Fruit fly (Drosophila melanogaster) whole organism, embryonic: ENCODE data around the gene CG31636.
A peak's percentile ranks its signal among the peaks of the same experiment; 100 is the strongest.

ENCODE experiments used
- Aef1 ChIP-seq: fragments of 200-800 bp; sonication (Bioruptor generic); IDR thresholded peaks from 3 replicates; pipeline ENCODE4 v1.3.6; 2022; ENCODE audit warnings: missing biosample characterization, missing genetic modification characterization
- B-H2 ChIP-seq: fragments of 200-800 bp; sonication (Bioruptor generic); optimal IDR thresholded peaks from 2 replicates; lab custom pipeline; 2018; ENCODE audit warnings: missing biosample characterization, mild to moderate bottlenecking, missing genetic modification characterization
- CG10462 ChIP-seq: fragments of 200-800 bp; sonication (Bioruptor generic); optimal IDR thresholded peaks from 2 replicates; lab custom pipeline; 2016; ENCODE audit warnings: missing biosample characterization, missing genetic modification characterization
- CG12071 ChIP-seq: fragments of 200-800 bp; sonication (Bioruptor generic); optimal IDR thresholded peaks from 3 replicates; lab custom pipeline; 2018; ENCODE audit warnings: missing biosample characterization, mild to moderate bottlenecking, missing genetic modification characterization
- CG13123 ChIP-seq: fragments of 200-800 bp; sonication (Bioruptor generic); optimal IDR thresholded peaks from 2 replicates; lab custom pipeline; 2016; ENCODE audit warnings: missing biosample characterization, missing genetic modification characterization
- CG13287 ChIP-seq: fragments of 200-800 bp; sonication (Bioruptor generic); IDR thresholded peaks from 2 replicates; pipeline ENCODE4 v1.3.6; 2022; ENCODE audit warnings: missing biosample characterization, missing genetic modification characterization; ENCODE audit not compliant: partially characterized antibody
- CG14710 ChIP-seq: fragments of 200-800 bp; sonication (Bioruptor generic); optimal IDR thresholded peaks from 3 replicates; lab custom pipeline; 2019; ENCODE audit warnings: missing biosample characterization, mild to moderate bottlenecking, missing genetic modification characterization, moderate library complexity
- CG15269 ChIP-seq: fragments of 200-800 bp; sonication (Bioruptor generic); optimal IDR thresholded peaks from 2 replicates; lab custom pipeline; 2018; ENCODE audit warnings: missing biosample characterization, mild to moderate bottlenecking, missing genetic modification characterization, moderate library complexity
- CG17328 ChIP-seq: fragments of 200-800 bp; sonication (Bioruptor generic); IDR thresholded peaks from 2 replicates; pipeline ENCODE4 v1.3.6; 2022; ENCODE audit warnings: missing biosample characterization, missing genetic modification characterization
- CG17359 ChIP-seq: fragments of 200-800 bp; sonication (Bioruptor generic); optimal IDR thresholded peaks from 3 replicates; lab custom pipeline; 2018; ENCODE audit warnings: missing biosample characterization, mild to moderate bottlenecking, missing genetic modification characterization, moderate library complexity
- CG17385 ChIP-seq: fragments of 200-800 bp; sonication (Bioruptor generic); optimal IDR thresholded peaks from 3 replicates; lab custom pipeline; 2018; ENCODE audit warnings: missing biosample characterization, mild to moderate bottlenecking, missing genetic modification characterization
- CG17802 ChIP-seq: fragments of 200-800 bp; sonication (Bioruptor generic); optimal IDR thresholded peaks from 2 replicates; lab custom pipeline; 2018; ENCODE audit warnings: missing biosample characterization, mild to moderate bottlenecking, missing genetic modification characterization, moderate library complexity
- CG1792 ChIP-seq: fragments of 200-800 bp; sonication (Bioruptor generic); optimal IDR thresholded peaks from 2 replicates; lab custom pipeline; 2016; ENCODE audit warnings: missing biosample characterization, missing genetic modification characterization
- CG34376 ChIP-seq: fragments of 200-800 bp; sonication (Bioruptor generic); optimal IDR thresholded peaks from 2 replicates; lab custom pipeline; 2018; ENCODE audit warnings: missing biosample characterization, mild to moderate bottlenecking, missing genetic modification characterization
- CG6654 ChIP-seq: fragments of 200-800 bp; sonication (Bioruptor generic); optimal IDR thresholded peaks from 2 replicates; lab custom pipeline; 2017; ENCODE audit warnings: missing biosample characterization, mild to moderate bottlenecking, missing genetic modification characterization
- CG6813 ChIP-seq: fragments of 200-800 bp; sonication (Bioruptor generic); optimal IDR thresholded peaks from 2 replicates; lab custom pipeline; 2017; ENCODE audit warnings: missing biosample characterization, missing genetic modification characterization, mild to moderate bottlenecking, moderate library complexity, missing genetic modification reagents
- CG9876 ChIP-seq: fragments of 200-800 bp; sonication (Bioruptor generic); optimal IDR thresholded peaks from 2 replicates; lab custom pipeline; 2016; ENCODE audit warnings: missing biosample characterization, missing genetic modification characterization
- D ChIP-seq, 2 experiments: fragments of 200-800 bp in 1 of 2; fragments of >200 bp in 1 of 2; sonication (Bioruptor generic) in 1 of 2; optimal IDR thresholded peaks; 2 replicates in 1 of 2; 3 replicates in 1 of 2; lab custom pipeline; 2017; ENCODE audit warnings: mild to moderate bottlenecking in 1 of 2, missing biosample characterization in 1 of 2, missing genetic modification characterization in 1 of 2, missing genetic modification reagents in 1 of 2
- Dip2 ChIP-seq: fragments of 200-800 bp; sonication (Bioruptor generic); IDR thresholded peaks from 2 replicates; pipeline ENCODE4 v1.3.6; 2022; ENCODE audit warnings: missing biosample characterization, missing genetic modification characterization
- Eip74EF ChIP-seq, 2 experiments: fragments of 200-800 bp in 1 of 2; fragments of >200 bp in 1 of 2; sonication (Bioruptor generic) in 1 of 2; optimal IDR thresholded peaks; 2 replicates each; lab custom pipeline; 2017 to 2019; ENCODE audit warnings: missing biosample characterization in 2 of 2, missing genetic modification characterization in 2 of 2, mild to moderate bottlenecking in 1 of 2, moderate library complexity in 1 of 2
- Hand ChIP-seq: fragments of 200-800 bp; sonication (Bioruptor generic); optimal IDR thresholded peaks from 2 replicates; lab custom pipeline; 2017; ENCODE audit warnings: mild to moderate bottlenecking, missing biosample characterization, missing genetic modification reagents, missing genetic modification characterization
- NC2α ChIP-seq: fragments of 200-800 bp; sonication (Bioruptor generic); optimal IDR thresholded peaks from 2 replicates; lab custom pipeline; 2016; ENCODE audit warnings: missing biosample characterization, missing genetic modification characterization
- Opbp ChIP-seq: fragments of 200-800 bp; sonication (Bioruptor generic); IDR thresholded peaks from 3 replicates; pipeline ENCODE4 v1.3.6; 2022; ENCODE audit warnings: missing biosample characterization, missing genetic modification characterization; ENCODE audit not compliant: partially characterized antibody
- Optix ChIP-seq: fragments of 200-800 bp; sonication (Bioruptor generic); IDR thresholded peaks from 3 replicates; pipeline ENCODE4 v1.3.6; 2022; ENCODE audit warnings: missing biosample characterization, missing genetic modification characterization
- Poxn ChIP-seq: fragments of 200-800 bp; sonication (Bioruptor generic); IDR thresholded peaks from 2 replicates; pipeline ENCODE4 v1.3.6; 2022; ENCODE audit warnings: missing biosample characterization, missing genetic modification characterization
- Sox102F ChIP-seq: fragments of 200-800 bp; sonication (Bioruptor generic); optimal IDR thresholded peaks from 2 replicates; lab custom pipeline; 2018; ENCODE audit warnings: missing biosample characterization, mild to moderate bottlenecking, missing genetic modification characterization, moderate library complexity
- Stat92E ChIP-seq, 3 experiments: fragments of >200 bp in 2 of 3; fragments of 200-800 bp in 1 of 3; sonication (Bioruptor generic) in 1 of 3; optimal IDR thresholded peaks; 2 replicates each; lab custom pipeline; 2017 to 2019; ENCODE audit warnings: missing biosample characterization in 3 of 3, missing genetic modification characterization in 3 of 3, mild to moderate bottlenecking in 1 of 3, moderate library complexity in 1 of 3
- aop ChIP-seq: fragments of 200-800 bp; sonication (Bioruptor generic); IDR thresholded peaks from 2 replicates; pipeline ENCODE4 v1.3.6; 2022; ENCODE audit warnings: missing biosample characterization, missing genetic modification characterization
- ato ChIP-seq: fragments of 200-800 bp; sonication (Bioruptor generic); IDR thresholded peaks from 2 replicates; pipeline ENCODE4 v1.3.6; 2022; ENCODE audit warnings: missing biosample characterization, missing genetic modification characterization; ENCODE audit not compliant: partially characterized antibody
- bab2 ChIP-seq: fragments of 200-800 bp; sonication (Bioruptor generic); optimal IDR thresholded peaks from 2 replicates; lab custom pipeline; 2016; ENCODE audit warnings: missing biosample characterization, missing genetic modification characterization
- dm ChIP-seq: fragments of 200-800 bp; sonication (Bioruptor generic); optimal IDR thresholded peaks from 3 replicates; lab custom pipeline; 2016; ENCODE audit warnings: missing biosample characterization, missing genetic modification characterization
- eyg ChIP-seq: fragments of 200-800 bp; sonication (Bioruptor generic); optimal IDR thresholded peaks from 3 replicates; lab custom pipeline; 2016; ENCODE audit warnings: missing biosample characterization, missing genetic modification characterization
- fd96Cb ChIP-seq: fragments of 200-800 bp; sonication (Bioruptor generic); optimal IDR thresholded peaks from 2 replicates; lab custom pipeline; 2018; ENCODE audit warnings: missing biosample characterization, mild to moderate bottlenecking, missing genetic modification characterization, moderate library complexity
- fru ChIP-seq: fragments of >200 bp; optimal IDR thresholded peaks from 2 replicates; lab custom pipeline; 2017
- gce ChIP-seq: fragments of 200-800 bp; sonication (Bioruptor generic); IDR thresholded peaks from 3 replicates; pipeline ENCODE4 v1.3.6; 2022; ENCODE audit warnings: missing biosample characterization, missing genetic modification characterization
- gcm ChIP-seq: fragments of 200-800 bp; sonication (Bioruptor generic); optimal IDR thresholded peaks from 2 replicates; lab custom pipeline; 2019; ENCODE audit warnings: missing biosample characterization, mild to moderate bottlenecking, missing genetic modification characterization, moderate library complexity
- hb ChIP-seq: fragments of 200-800 bp; sonication (Bioruptor generic); IDR thresholded peaks from 3 replicates; pipeline ENCODE4 v1.3.6; 2022; ENCODE audit warnings: missing biosample characterization, missing genetic modification characterization; ENCODE audit not compliant: partially characterized antibody
- klu ChIP-seq: fragments of 200-800 bp; sonication (Bioruptor generic); IDR thresholded peaks from 2 replicates; pipeline ENCODE4 v1.3.6; 2022; ENCODE audit warnings: missing biosample characterization, missing genetic modification characterization
- lmd ChIP-seq: fragments of 200-800 bp; sonication (Bioruptor generic); IDR thresholded peaks from 2 replicates; pipeline ENCODE4 v1.3.6; 2022; ENCODE audit warnings: missing biosample characterization, missing genetic modification characterization
- nmo ChIP-seq: fragments of 200-800 bp; sonication (Bioruptor generic); optimal IDR thresholded peaks from 2 replicates; lab custom pipeline; 2018; ENCODE audit warnings: missing biosample characterization, mild to moderate bottlenecking, missing genetic modification characterization, moderate library complexity
- onecut ChIP-seq: fragments of 200-800 bp; sonication (Bioruptor generic); IDR thresholded peaks from 2 replicates; pipeline ENCODE4 v1.3.6; 2022; ENCODE audit warnings: missing biosample characterization, missing genetic modification characterization
- otp ChIP-seq: fragments of 200-800 bp; sonication (Bioruptor generic); IDR thresholded peaks from 3 replicates; pipeline ENCODE4, ENCODE4 v1.3.6; 2022; ENCODE audit warnings: missing biosample characterization, missing genetic modification characterization
- pb ChIP-seq: fragments of 200-800 bp; sonication (Bioruptor generic); optimal IDR thresholded peaks from 3 replicates; lab custom pipeline; 2016; ENCODE audit warnings: missing biosample characterization, missing genetic modification characterization
- pfk ChIP-seq: fragments of 200-800 bp; sonication (Bioruptor generic); optimal IDR thresholded peaks from 2 replicates; lab custom pipeline; 2018; ENCODE audit warnings: missing biosample characterization, mild to moderate bottlenecking, missing genetic modification characterization, moderate library complexity
- row ChIP-seq: fragments of 200-800 bp; sonication (Bioruptor generic); IDR thresholded peaks from 3 replicates; pipeline ENCODE4 v1.3.6; 2022; ENCODE audit warnings: missing biosample characterization, missing genetic modification characterization
- slbo ChIP-seq: fragments of 200-800 bp; sonication (Bioruptor generic); IDR thresholded peaks from 2 replicates; pipeline ENCODE4 v1.3.6; 2022; ENCODE audit warnings: missing biosample characterization, missing genetic modification characterization
- slp2 ChIP-seq: fragments of 200-800 bp; sonication (Bioruptor generic); optimal IDR thresholded peaks from 2 replicates; lab custom pipeline; 2016; ENCODE audit warnings: missing biosample characterization, missing genetic modification characterization
- sna ChIP-seq: fragments of 200-800 bp; sonication (Bioruptor generic); IDR thresholded peaks from 2 replicates; pipeline ENCODE4 v1.3.6; 2022; ENCODE audit warnings: missing biosample characterization, missing genetic modification characterization; ENCODE audit not compliant: partially characterized antibody
- trh ChIP-seq: fragments of 200-800 bp; sonication (Bioruptor generic); optimal IDR thresholded peaks from 2 replicates; lab custom pipeline; 2016; ENCODE audit warnings: missing biosample characterization, missing genetic modification characterization
- tup ChIP-seq: fragments of 200-800 bp; sonication (Bioruptor generic); optimal IDR thresholded peaks from 2 replicates; lab custom pipeline; 2016; ENCODE audit warnings: missing biosample characterization, mild to moderate bottlenecking, missing genetic modification characterization, moderate library complexity
- zen ChIP-seq: fragments of 200-800 bp; sonication (Bioruptor generic); optimal IDR thresholded peaks from 3 replicates; lab custom pipeline; 2018; ENCODE audit warnings: missing biosample characterization, mild to moderate bottlenecking, missing genetic modification characterization, moderate library complexity

CG31636 gene

DNA sequence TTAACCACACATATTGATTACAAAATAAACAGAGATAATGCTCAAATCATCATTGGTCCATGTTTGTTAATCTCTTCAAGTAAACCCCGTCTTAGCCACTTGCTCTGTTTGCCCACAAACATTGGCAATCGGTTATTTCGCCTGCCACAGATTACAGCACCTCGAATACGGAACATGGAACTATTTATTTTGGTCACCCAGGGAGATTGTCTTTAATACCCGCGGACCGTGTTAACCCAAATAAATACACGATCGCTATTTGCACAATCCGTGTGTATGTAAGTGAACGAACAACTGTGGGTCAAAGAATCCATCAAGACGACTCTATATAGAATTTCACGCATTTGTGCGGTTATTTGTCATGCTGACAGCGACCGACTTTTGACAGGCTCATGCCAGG is 42.8 kb upstream of the CG31636 start (continued):
- TF ChIP-seq Hand (GFP tag; lab: Kevin White, UChicago) (no peak), Optix (GFP tag; lab: Robert Waterston, UW) (no peak), slbo (no peak), lmd (no peak), CG9876 (GFP tag; lab: Kevin White, UChicago) (peak; percentile 20), B-H2 (GFP tag; lab: Kevin White, UChicago) (no peak), CG12071 (no peak), NC2α (peak; percentile 62), CG17802 (tag; lab: Kevin White, UChicago) (no peak), Dip2 (GFP tag; lab: Robert Waterston, UW) (no peak), trh (GFP tag; lab: Kevin White, UChicago) (no peak), Stat92E (GFP tag; optimal IDR thresholded peaks at IDR 0.05; lab: Kevin White, UChicago) (no peak), pb (no peak), pfk (GFP tag; lab: Kevin White, UChicago) (no peak), CG17359 (tag; lab: Kevin White, UChicago) (no peak), gce (no peak), nmo (GFP tag; lab: Kevin White, UChicago) (no peak), tup (GFP tag; lab: Kevin White, UChicago) (no peak), onecut (no peak)

dm6 chr2L:6698387-6698786 is 40.4 kb upstream of the CG31636 start:
- peak; percentile 2 for TF ChIP-seq CG13123 (GFP tag; lab: Kevin White, UChicago)
- TF ChIP-seq eyg (GFP tag; lab: Kevin White, UChicago), result no peak
- peak; percentile 29 for TF ChIP-seq CG14710
- peak; percentile 58 for TF ChIP-seq CG15269 (tag; lab: Kevin White, UChicago)
- 0 out of 3 replicates have a peak, but pooled peaks have one; percentile 45 for TF ChIP-seq otp (GFP tag; lab: Robert Waterston, UW)
- TF ChIP-seq Poxn, result no peak
- TF ChIP-seq klu (GFP tag; lab: Robert Waterston, UW), result no peak
- TF ChIP-seq CG6654 (GFP tag; lab: Kevin White, UChicago), result no peak
- peak; percentile 8 for TF ChIP-seq bab2 (GFP tag; lab: Kevin White, UChicago)
- no peak for TF ChIP-seq sna (GFP tag; lab: Robert Waterston, UW)
- TF ChIP-seq CG13287 (GFP tag; lab: Robert Waterston, UW), result no peak
- no peak for TF ChIP-seq CG6813 (GFP tag; lab: Kevin White, UChicago)
- peak; percentile 59 for TF ChIP-seq Sox102F (GFP tag; lab: Kevin White, UChicago)
- TF ChIP-seq fru, result no peak
- peak; percentile 68 for TF ChIP-seq zen (tag; lab: Kevin White, UChicago)
- no peak for TF ChIP-seq slp2 (GFP tag; lab: Kevin White, UChicago)
- peak; percentile 54; the same call in 2 of the 3 replicates for TF ChIP-seq Aef1
- TF ChIP-seq dm (GFP tag; lab: Kevin White, UChicago), result no peak
- TF ChIP-seq CG34376 (GFP tag; lab: Kevin White, UChicago), result no peak
- no peak for TF ChIP-seq hb (GFP tag; lab: Robert Waterston, UW)
- TF ChIP-seq CG17328 (GFP tag; lab: Robert Waterston, UW), result peak; percentile 75
- no peak for TF ChIP-seq CG1792 (GFP tag; lab: Kevin White, UChicago)
- TF ChIP-seq row (GFP tag; lab: Robert Waterston, UW), result peak; percentile 68
- TF ChIP-seq ato (GFP tag; lab: Robert Waterston, UW), result no peak
- TF ChIP-seq aop (GFP tag; lab: Robert Waterston, UW), result no peak
- TF ChIP-seq D (optimal IDR thresholded peaks at IDR 0.05; lab: Kevin White, UChicago), result no peak
- peak; percentile 30 for TF ChIP-seq D (GFP tag; optimal IDR thresholded peaks at IDR 0.05; lab: Kevin White, UChicago)
- TF ChIP-seq Eip74EF (GFP tag; optimal IDR thresholded peaks at IDR 0.05; lab: Kevin White, UChicago), result no peak
- peak; percentile 8 for TF ChIP-seq CG17385
- no peak for TF ChIP-seq gcm (GFP tag; lab: Kevin White, UChicago)
- no peak for TF ChIP-seq Opbp
- peak; percentile 29 for TF ChIP-seq fd96Cb (tag; lab: Kevin White, UChicago)
- TF ChIP-seq CG10462 (GFP tag; lab: Kevin White, UChicago), result no peak
